Worm (Caenorhabditis elegans): ENCODE measurements around the gene F22E5.6.
"Not testable (repeated sequence)": the region's sequence is repeated elsewhere in the genome, so short reads cannot be mapped to it uniquely, and the experiment has no call there.

F22E5.6 gene

ce11 chrII:2649539-2649938 lies at the start of gene F22E5.6, which contains the start of gene F22E5.13:
TSS of gene F22E5.6 (plus strand) at chrII:2649835.
TSS of gene F22E5.13 (minus strand) at chrII:2649639.
- TF ChIP-seq klf-2 (GFP tag; conservative IDR thresholded peaks at IDR 0.05) (no peak), ztf-23 (GFP tag; IDR thresholded peaks at IDR 0.05) (no peak), cog-1 (tag; optimal IDR thresholded peaks at IDR 0.05) (no peak), med-1 (GFP tag; optimal IDR thresholded peaks at IDR 0.05; ENCODE audit: insufficient read depth) (no peak), T22C8.4 (GFP tag; IDR thresholded peaks at IDR 0.05) (no peak), ztf-29 (GFP tag; IDR thresholded peaks at IDR 0.05) (no peak), flt-1 (GFP tag; IDR thresholded peaks at IDR 0.05) (no peak), tab-1 (GFP tag; IDR thresholded peaks at IDR 0.05) (no peak), ref-1 (GFP tag; conservative IDR thresholded peaks at IDR 0.05) (no peak)

ce11 chrII:2600176-2600575 lies 49.5 kb upstream of the F22E5.6 start, which contains the start of gene F33H12.1:
TSS of gene F33H12.1 (plus strand) at chrII:2600476.
- not testable (repeated sequence) for TF ChIP-seq cog-1 (tag; optimal IDR thresholded peaks at IDR 0.05); ref-1 (GFP tag; conservative IDR thresholded peaks at IDR 0.05); ztf-23 (GFP tag; IDR thresholded peaks at IDR 0.05)

DNA sequence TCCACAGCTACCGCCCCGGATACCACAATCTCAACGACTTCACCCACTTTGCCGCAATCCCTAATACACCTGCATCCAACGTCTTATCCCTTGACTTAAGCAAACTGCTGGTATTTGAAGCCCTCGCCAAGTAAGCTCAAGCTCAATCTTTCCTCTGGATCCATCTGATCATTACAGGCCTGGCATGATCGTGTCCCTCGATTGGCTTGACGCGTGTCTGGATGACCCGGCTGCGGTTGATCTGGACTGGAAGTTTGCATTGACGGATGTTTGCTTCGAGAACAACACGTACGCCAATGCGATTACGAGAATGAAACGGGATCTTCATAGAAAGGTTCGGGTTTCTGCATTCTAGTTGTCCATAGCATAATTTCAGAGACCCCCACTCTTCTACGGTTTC lies 48.7 kb upstream of the F22E5.6 start:
- no peak for TF ChIP-seq klf-2 (GFP tag; conservative IDR thresholded peaks at IDR 0.05)
- no peak for TF ChIP-seq T22C8.4 (GFP tag; IDR thresholded peaks at IDR 0.05)
- TF ChIP-seq tab-1 (GFP tag; IDR thresholded peaks at IDR 0.05), result no peak

ce11 chrII:2605319-2605718 lies 44.3 kb upstream of the F22E5.6 start, which contains the start of gene sri-77:
TSS of gene sri-77 (minus strand) at chrII:2605419.
- no peak for TF ChIP-seq ref-1 (GFP tag; conservative IDR thresholded peaks at IDR 0.05)
- TF ChIP-seq T22C8.4 (GFP tag; IDR thresholded peaks at IDR 0.05), result no peak
- no peak for TF ChIP-seq cog-1 (tag; optimal IDR thresholded peaks at IDR 0.05)
- TF ChIP-seq ztf-29 (GFP tag; IDR thresholded peaks at IDR 0.05), result no peak
- no peak for TF ChIP-seq med-1 (GFP tag; optimal IDR thresholded peaks at IDR 0.05; ENCODE audit: insufficient read depth)
- TF ChIP-seq flt-1 (GFP tag; IDR thresholded peaks at IDR 0.05), result no peak
- no peak for TF ChIP-seq klf-2 (GFP tag; conservative IDR thresholded peaks at IDR 0.05)
- TF ChIP-seq ztf-23 (GFP tag; IDR thresholded peaks at IDR 0.05), result no peak
- no peak for TF ChIP-seq tab-1 (GFP tag; IDR thresholded peaks at IDR 0.05)

DNA sequence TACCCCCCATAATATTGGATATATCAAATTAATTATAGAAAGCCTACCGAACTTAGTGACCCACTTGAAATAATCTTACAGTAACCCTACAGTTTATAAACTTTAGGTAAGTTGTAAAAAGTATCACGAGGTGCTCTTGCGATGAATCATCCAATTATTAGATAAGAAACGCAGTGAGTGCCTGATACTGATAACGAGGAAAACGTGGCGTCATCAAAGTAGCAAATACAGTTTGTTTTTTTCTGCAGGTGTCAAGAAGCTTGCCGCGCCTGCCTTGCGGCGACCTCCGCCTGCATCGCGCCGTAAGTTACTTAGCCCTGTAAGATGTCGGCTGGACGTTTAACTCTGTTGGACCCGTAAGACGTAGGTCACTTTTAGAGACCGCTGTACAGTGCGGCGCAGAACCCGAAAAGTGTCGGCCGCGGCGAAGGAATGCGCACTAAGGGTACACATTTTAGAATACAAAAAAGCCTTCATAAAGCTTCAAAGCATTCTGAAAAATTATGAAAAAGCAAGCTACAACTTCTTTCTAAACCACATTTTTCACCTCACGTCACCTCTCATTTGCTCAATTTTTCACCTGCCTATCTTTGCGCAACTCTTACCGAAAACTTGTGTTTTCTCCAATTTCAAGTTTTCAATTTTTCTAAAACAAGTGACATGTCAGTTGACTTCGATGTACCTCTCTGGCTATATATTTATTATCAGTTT lies 39.3 kb upstream of the F22E5.6 start, which contains the start of gene sri-38:
TSS of gene sri-38 (plus strand) at position 661 of the 711 bp plus-strand sequence.
- TF ChIP-seq cog-1 (tag; optimal IDR thresholded peaks at IDR 0.05), result no peak
- no peak for TF ChIP-seq T22C8.4 (GFP tag; IDR thresholded peaks at IDR 0.05)
- TF ChIP-seq flt-1 (GFP tag; IDR thresholded peaks at IDR 0.05), result no peak
- no peak for TF ChIP-seq ztf-23 (GFP tag; IDR thresholded peaks at IDR 0.05)
- TF ChIP-seq med-1 (GFP tag; optimal IDR thresholded peaks at IDR 0.05; ENCODE audit: insufficient read depth), result no peak
- TF ChIP-seq ref-1 (GFP tag; conservative IDR thresholded peaks at IDR 0.05), result no peak
- no peak for TF ChIP-seq ztf-29 (GFP tag; IDR thresholded peaks at IDR 0.05)
- no peak for TF ChIP-seq klf-2 (GFP tag; conservative IDR thresholded peaks at IDR 0.05)
- no peak for TF ChIP-seq tab-1 (GFP tag; IDR thresholded peaks at IDR 0.05)

DNA sequence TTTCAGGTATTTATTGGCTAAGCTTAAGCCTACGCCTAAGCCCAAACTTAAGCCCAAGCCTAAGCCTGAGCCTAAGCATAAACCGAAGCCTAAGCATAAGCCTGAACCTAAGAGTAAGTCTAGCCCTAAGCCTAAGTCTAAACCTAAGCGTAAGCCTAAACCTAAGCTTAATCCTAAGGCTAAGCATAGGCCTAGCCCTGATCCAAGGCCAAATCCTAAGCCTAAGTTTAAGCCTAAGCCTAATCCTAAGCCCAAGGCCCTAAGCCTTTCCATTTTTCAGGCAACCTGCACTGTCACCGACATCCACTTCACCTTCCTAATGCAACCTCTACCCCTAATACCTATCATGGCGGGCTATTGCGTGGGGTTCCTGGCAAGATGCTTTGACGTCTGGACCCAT lies 38.6 kb upstream of the F22E5.6 start:
- TF ChIP-seq cog-1 (tag; optimal IDR thresholded peaks at IDR 0.05) (no peak), ztf-29 (GFP tag; IDR thresholded peaks at IDR 0.05) (peak; percentile 38; the same call in 1 of the 2 replicates), ref-1 (GFP tag; conservative IDR thresholded peaks at IDR 0.05) (no peak), ztf-23 (GFP tag; IDR thresholded peaks at IDR 0.05) (no peak), tab-1 (GFP tag; IDR thresholded peaks at IDR 0.05) (no peak)

DNA sequence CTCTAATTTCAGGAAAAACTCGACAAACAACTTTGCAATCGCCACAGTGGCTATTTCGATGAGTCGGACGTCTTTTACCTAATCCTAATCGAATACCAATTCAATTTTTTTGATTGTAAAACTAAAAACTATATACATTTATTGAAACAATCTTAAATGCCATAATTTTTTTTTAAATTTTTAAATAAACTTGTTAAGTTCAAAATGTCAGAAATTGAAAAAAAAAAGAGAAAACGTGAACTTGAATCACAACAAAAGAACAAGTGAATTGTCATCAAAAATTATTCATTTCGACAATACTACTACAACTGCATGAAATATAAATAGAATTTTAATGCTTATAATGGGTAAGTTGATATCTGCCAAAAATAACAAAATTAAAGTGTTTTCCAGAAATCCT lies 37.4 kb upstream of the F22E5.6 start, which contains the start of gene D2062.13:
TSS of gene D2062.13 (plus strand) at position 301 of the 400 bp plus-strand sequence.
- TF ChIP-seq tab-1 (GFP tag; IDR thresholded peaks at IDR 0.05); ref-1 (GFP tag; conservative IDR thresholded peaks at IDR 0.05); ztf-29 (GFP tag; IDR thresholded peaks at IDR 0.05): not testable (repeated sequence)

ce11 chrII:2616634-2617033 lies 33.0 kb upstream of the F22E5.6 start, which contains the start of gene msrp-5:
TSS of gene msrp-5 (plus strand) at chrII:2616934.
- TF ChIP-seq ztf-23, tab-1, flt-1 (GFP tag; IDR thresholded peaks at IDR 0.05): not testable (repeated sequence)

DNA sequence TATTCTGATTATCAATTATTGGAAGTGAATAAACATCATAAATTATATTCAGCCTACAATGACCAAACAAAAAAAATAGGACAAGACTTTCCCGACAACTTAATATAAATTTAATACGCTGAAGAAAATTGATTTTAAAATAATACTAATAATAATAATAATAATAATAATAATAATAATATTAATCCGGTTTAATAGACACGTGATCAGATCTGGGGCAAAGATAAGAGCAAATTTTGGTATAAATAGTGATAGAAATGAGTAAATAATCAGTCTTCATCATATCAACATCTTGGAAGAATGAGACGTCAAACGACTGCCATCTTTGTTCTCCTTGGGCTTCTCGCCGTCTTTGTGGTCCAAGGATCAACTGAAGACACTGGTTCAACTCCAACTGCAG lies 30.5 kb upstream of the F22E5.6 start, which contains the start of gene msrp-6:
TSS of gene msrp-6 (plus strand) at position 301 of the 400 bp plus-strand sequence.
- not testable (repeated sequence) for TF ChIP-seq ref-1 (GFP tag; conservative IDR thresholded peaks at IDR 0.05); cog-1 (tag; optimal IDR thresholded peaks at IDR 0.05); klf-2 (GFP tag; conservative IDR thresholded peaks at IDR 0.05)

DNA sequence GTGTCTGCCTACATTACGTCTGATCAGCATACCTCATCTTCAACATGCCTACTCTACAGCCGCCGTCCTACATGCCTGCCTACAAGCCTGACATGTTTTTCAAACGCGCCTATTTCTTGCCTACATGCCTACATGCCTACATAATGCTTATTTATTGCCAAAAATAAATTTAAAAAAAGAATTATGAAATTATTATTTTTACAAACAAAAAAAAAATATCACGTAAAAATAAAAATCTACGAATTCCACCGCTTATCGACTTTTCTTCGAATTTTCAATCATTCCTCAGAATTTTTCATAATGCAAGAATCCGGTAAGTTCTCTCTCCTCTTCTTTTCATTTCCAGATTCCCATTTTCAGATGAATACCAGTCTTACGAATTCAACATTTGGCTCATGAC lies 27.2 kb upstream of the F22E5.6 start, which contains the start of gene D2062.5:
TSS of gene D2062.5 (plus strand) at position 301 of the 400 bp plus-strand sequence.
- TF ChIP-seq ztf-23 (GFP tag; IDR thresholded peaks at IDR 0.05), result no peak
- TF ChIP-seq flt-1 (GFP tag; IDR thresholded peaks at IDR 0.05), result no peak
- no peak for TF ChIP-seq cog-1 (tag; optimal IDR thresholded peaks at IDR 0.05)
- TF ChIP-seq med-1 (GFP tag; optimal IDR thresholded peaks at IDR 0.05; ENCODE audit: insufficient read depth), result no peak
- no peak for TF ChIP-seq ztf-29 (GFP tag; IDR thresholded peaks at IDR 0.05)
- no peak for TF ChIP-seq T22C8.4 (GFP tag; IDR thresholded peaks at IDR 0.05)
- TF ChIP-seq tab-1 (GFP tag; IDR thresholded peaks at IDR 0.05), result no peak
- TF ChIP-seq klf-2 (GFP tag; conservative IDR thresholded peaks at IDR 0.05), result no peak
- no peak for TF ChIP-seq ref-1 (GFP tag; conservative IDR thresholded peaks at IDR 0.05)

Measured in whole organism, midembryonic.